Fruit fly (Drosophila melanogaster): ENCODE results near the gene Setd3.
A peak's percentile ranks its signal among the peaks of the same experiment; 100 is the strongest.

Gene Setd3

dm6 chrX:7013320-7014214 is 45.0 kb upstream of the Setd3 start, which contains the start of the genes CG3032 and CG4593 (continued):
- TF ChIP-seq CG15011 (GFP tag; optimal IDR thresholded peaks at IDR 0.05) (peak; percentile 61), CG17802 (tag; optimal IDR thresholded peaks at IDR 0.05) (no peak), mirr (GFP tag; optimal IDR thresholded peaks at IDR 0.05) (peak; percentile 17), nom (GFP tag; optimal IDR thresholded peaks at IDR 0.05) (peak; percentile 66), Pdp1 (GFP tag; optimal IDR thresholded peaks at IDR 0.05) (peak; percentile 75 to 80), CG18011 (GFP tag; optimal IDR thresholded peaks at IDR 0.05) (peak; percentile 79), amos (GFP tag; IDR thresholded peaks at IDR 0.05; ENCODE audit: partially characterized antibody) (no peak), da (GFP tag; optimal IDR thresholded peaks at IDR 0.05) (no peak), CG2889 (GFP tag; IDR thresholded peaks at IDR 0.05) (peak; percentile 87), CG4282 (GFP tag; optimal IDR thresholded peaks at IDR 0.05) (peak; percentile 49), Nf-YB (GFP tag; optimal IDR thresholded peaks at IDR 0.05) (peak; percentile 47), kay (GFP tag; optimal IDR thresholded peaks at IDR 0.05) (peak; percentile 53), Xbp1 (GFP tag; optimal IDR thresholded peaks at IDR 0.05) (peak; percentile 87), prd (optimal IDR thresholded peaks at IDR 0.05) (no peak), prd (GFP tag; IDR thresholded peaks at IDR 0.05) (peak; percentile 94), twi (tag; optimal IDR thresholded peaks at IDR 0.05) (peak; percentile 29), CG17328 (GFP tag; IDR thresholded peaks at IDR 0.05) (peak; percentile 89), grn (GFP tag; optimal IDR thresholded peaks at IDR 0.05) (no peak), CG3838 (GFP tag; optimal IDR thresholded peaks at IDR 0.05) (peak; percentile 34), fu2 (GFP tag; optimal IDR thresholded peaks at IDR 0.05) (peak; percentile 73), CG7987 (GFP tag; optimal IDR thresholded peaks at IDR 0.05) (peak; percentile 54), p53 (GFP tag; optimal IDR thresholded peaks at IDR 0.05) (no peak), salm (tag; optimal IDR thresholded peaks at IDR 0.05) (peak; percentile 69), Eip74EF (GFP tag; optimal IDR thresholded peaks at IDR 0.05) (peak in 1 of 2 experiments; percentile 0), CG10565 (GFP tag; optimal IDR thresholded peaks at IDR 0.05) (no peak), CG18764 (GFP tag; optimal IDR thresholded peaks at IDR 0.05) (peak; percentile 59), CG6791 (GFP tag; IDR thresholded peaks at IDR 0.05; ENCODE audit: partially characterized antibody) (no peak), tap (tag; optimal IDR thresholded peaks at IDR 0.05) (peak; percentile 61), Blimp-1 (GFP tag; optimal IDR thresholded peaks at IDR 0.05) (peak; percentile 67), Myb (GFP tag; optimal IDR thresholded peaks at IDR 0.05) (peak; percentile 45), klu (GFP tag; IDR thresholded peaks at IDR 0.05) (peak; percentile 83), CG17612 (GFP tag; IDR thresholded peaks at IDR 0.05) (peak; percentile 28; the same call in 1 of the 2 replicates), ERR (GFP tag; optimal IDR thresholded peaks at IDR 0.05) (peak; percentile 8), jing (GFP tag; optimal IDR thresholded peaks at IDR 0.05) (peak; percentile 38), sisA (GFP tag; IDR thresholded peaks at IDR 0.05) (peak; percentile 86), Poxn (GFP tag; IDR thresholded peaks at IDR 0.05) (peak; percentile 79), Gsc (GFP tag; IDR thresholded peaks at IDR 0.05) (peak; percentile 41; the same call in 1 of the 2 replicates), CG42726 (GFP tag; IDR thresholded peaks at IDR 0.05; ENCODE audit: partially characterized antibody) (no peak), Hr51 (GFP tag; optimal IDR thresholded peaks at IDR 0.05) (peak; percentile 59 to 80), CG13296 (GFP tag; optimal IDR thresholded peaks at IDR 0.05) (peak; percentile 71), bab2 (GFP tag; optimal IDR thresholded peaks at IDR 0.05) (peak; percentile 80), CG18262 (tag; optimal IDR thresholded peaks at IDR 0.05) (peak; percentile 76), CG43689 (GFP tag; IDR thresholded peaks at IDR 0.05) (peak; percentile 70), CG12071 (GFP tag; optimal IDR thresholded peaks at IDR 0.05) (peak; percentile 70), MESR4 (GFP tag; optimal IDR thresholded peaks at IDR 0.05) (peak; percentile 72), CG8388 (GFP tag; optimal IDR thresholded peaks at IDR 0.05) (peak; percentile 61), zen (tag; optimal IDR thresholded peaks at IDR 0.05) (peak; percentile 69), Meics (GFP tag; optimal IDR thresholded peaks at IDR 0.05) (peak; percentile 82)
